Fruit fly (Drosophila melanogaster) whole organism, embryonic: ENCODE results near the gene mas.

ENCODE experiments used
- CG10565 ChIP-seq: fragments of 200-800 bp; sonication (Bioruptor generic); optimal IDR thresholded peaks from 3 replicates; lab custom pipeline; 2016; ENCODE audit warnings: missing biosample characterization, mild to moderate bottlenecking, missing genetic modification characterization
- CG12219 ChIP-seq: fragments of 200-800 bp; sonication (Bioruptor generic); optimal IDR thresholded peaks from 3 replicates; lab custom pipeline; 2018; ENCODE audit warnings: missing biosample characterization, mild to moderate bottlenecking, missing genetic modification characterization
- CG12236 ChIP-seq: fragments of 200-800 bp; sonication (Bioruptor generic); optimal IDR thresholded peaks from 2 replicates; lab custom pipeline; 2016; ENCODE audit warnings: missing biosample characterization, missing genetic modification characterization
- CG17186 ChIP-seq: fragments of 200-800 bp; sonication (Bioruptor generic); optimal IDR thresholded peaks from 3 replicates; lab custom pipeline; 2017; ENCODE audit warnings: missing biosample characterization, missing genetic modification reagents, missing genetic modification characterization
- CG17385 ChIP-seq: fragments of 200-800 bp; sonication (Bioruptor generic); optimal IDR thresholded peaks from 3 replicates; lab custom pipeline; 2018; ENCODE audit warnings: missing biosample characterization, mild to moderate bottlenecking, missing genetic modification characterization
- CG17912 ChIP-seq: fragments of 200-800 bp; sonication (Bioruptor generic); optimal IDR thresholded peaks from 2 replicates; lab custom pipeline; 2018; ENCODE audit warnings: missing biosample characterization, mild to moderate bottlenecking, missing genetic modification characterization
- CG18476 ChIP-seq: fragments of 200-800 bp; sonication (Bioruptor generic); optimal IDR thresholded peaks from 2 replicates; lab custom pipeline; 2016; ENCODE audit warnings: missing biosample characterization, mild to moderate bottlenecking, missing genetic modification characterization
- CG18764 ChIP-seq: fragments of 200-800 bp; sonication (Bioruptor generic); optimal IDR thresholded peaks from 3 replicates; lab custom pipeline; 2016; ENCODE audit warnings: missing biosample characterization, missing genetic modification characterization
- CG30403 ChIP-seq: fragments of 200-800 bp; sonication (Bioruptor generic); optimal IDR thresholded peaks from 3 replicates; lab custom pipeline; 2016; ENCODE audit warnings: missing biosample characterization, missing genetic modification characterization
- CG31388 ChIP-seq: fragments of 200-800 bp; sonication (Bioruptor generic); optimal IDR thresholded peaks from 2 replicates; lab custom pipeline; 2016; ENCODE audit warnings: missing biosample characterization, missing genetic modification characterization
- CG32532 ChIP-seq: fragments of 200-800 bp; sonication (Bioruptor generic); IDR thresholded peaks from 2 replicates; pipeline ENCODE4 v1.3.6; 2022; ENCODE audit warnings: missing biosample characterization, missing genetic modification characterization
- CG3407 ChIP-seq: fragments of 200-800 bp; sonication (Bioruptor generic); optimal IDR thresholded peaks from 2 replicates; lab custom pipeline; 2018; ENCODE audit warnings: missing biosample characterization, mild to moderate bottlenecking, missing genetic modification characterization
- CG34422 ChIP-seq: fragments of 200-800 bp; sonication (Bioruptor generic); IDR thresholded peaks from 3 replicates; pipeline ENCODE4 v1.3.6; 2022; ENCODE audit warnings: missing biosample characterization, missing genetic modification characterization
- CG42726 ChIP-seq: fragments of 200-800 bp; sonication (Bioruptor generic); IDR thresholded peaks from 2 replicates; pipeline ENCODE4 v1.3.6; 2022; ENCODE audit warnings: missing biosample characterization, missing genetic modification characterization; ENCODE audit not compliant: partially characterized antibody
- CG4617 ChIP-seq: fragments of 200-800 bp; sonication (Bioruptor generic); optimal IDR thresholded peaks from 3 replicates; lab custom pipeline; 2016; ENCODE audit warnings: missing biosample characterization, missing genetic modification characterization, borderline replicate concordance
- CG7963 ChIP-seq: fragments of 200-800 bp; sonication (Bioruptor generic); IDR thresholded peaks from 3 replicates; pipeline ENCODE4 v1.3.6; 2022; ENCODE audit warnings: missing biosample characterization, missing genetic modification characterization; ENCODE audit not compliant: partially characterized antibody
- CG8359 ChIP-seq: fragments of 200-800 bp; sonication (Bioruptor generic); optimal IDR thresholded peaks from 2 replicates; lab custom pipeline; 2017; ENCODE audit warnings: missing biosample characterization, mild to moderate bottlenecking, missing genetic modification characterization, borderline replicate concordance
- CG9797 ChIP-seq: fragments of 200-800 bp; sonication (Bioruptor generic); optimal IDR thresholded peaks from 3 replicates; lab custom pipeline; 2018; ENCODE audit warnings: missing biosample characterization, mild to moderate bottlenecking, missing genetic modification characterization
- CG9932 ChIP-seq: fragments of 200-800 bp; sonication (Bioruptor generic); IDR thresholded peaks from 2 replicates; pipeline ENCODE4 v1.3.6; 2022; ENCODE audit warnings: missing biosample characterization, missing genetic modification characterization
- CHES-1-like ChIP-seq: fragments of 200-800 bp; sonication (Bioruptor generic); optimal IDR thresholded peaks from 2 replicates; lab custom pipeline; 2016; ENCODE audit warnings: missing biosample characterization, missing genetic modification characterization
- E2f2 ChIP-seq: fragments of 200-800 bp; sonication (Bioruptor generic); IDR thresholded peaks from 2 replicates; pipeline ENCODE4 v1.3.6; 2022; ENCODE audit warnings: missing biosample characterization, missing genetic modification characterization
- Fer1 ChIP-seq: fragments of 200-800 bp; sonication (Bioruptor generic); optimal IDR thresholded peaks from 2 replicates; lab custom pipeline; 2017; ENCODE audit warnings: missing biosample characterization, mild to moderate bottlenecking, missing genetic modification characterization
- Hr51 ChIP-seq, 2 experiments: fragments of 200-800 bp; sonication (Bioruptor generic); optimal IDR thresholded peaks; 2 replicates in 1 of 2; 3 replicates in 1 of 2; lab custom pipeline; 2016 to 2018; ENCODE audit warnings: missing biosample characterization in 2 of 2, missing genetic modification characterization in 2 of 2, mild to moderate bottlenecking in 1 of 2, moderate library complexity in 1 of 2
- Myb ChIP-seq: fragments of 200-800 bp; sonication (Bioruptor generic); optimal IDR thresholded peaks from 2 replicates; lab custom pipeline; 2016; ENCODE audit warnings: missing biosample characterization, missing genetic modification characterization
- Pdp1 ChIP-seq, 2 experiments: fragments of 200-800 bp; sonication (Bioruptor generic); optimal IDR thresholded peaks; 3 replicates each; lab custom pipeline; 2016; ENCODE audit warnings: missing biosample characterization in 2 of 2, missing genetic modification characterization in 2 of 2, mild to moderate bottlenecking in 1 of 2, moderate library complexity in 1 of 2
- Rfx ChIP-seq: fragments of 200-800 bp; sonication (Bioruptor generic); IDR thresholded peaks from 2 replicates; pipeline ENCODE4 v1.3.6; 2022; ENCODE audit warnings: missing biosample characterization, missing genetic modification characterization
- YL-1 ChIP-seq: fragments of 200-800 bp; sonication (Bioruptor generic); optimal IDR thresholded peaks from 3 replicates; lab custom pipeline; 2017; ENCODE audit warnings: missing biosample characterization, mild to moderate bottlenecking, missing genetic modification characterization
- bsh ChIP-seq, 2 experiments: fragments of 200-800 bp; sonication (Bioruptor generic); optimal IDR thresholded peaks; 2 replicates each; lab custom pipeline; 2017 to 2018; ENCODE audit warnings: mild to moderate bottlenecking in 2 of 2, missing biosample characterization in 2 of 2, missing genetic modification characterization in 2 of 2, moderate library complexity in 1 of 2
- chm ChIP-seq: fragments of 200-800 bp; sonication (Bioruptor generic); IDR thresholded peaks from 2 replicates; pipeline ENCODE4 v1.3.6; 2022; ENCODE audit warnings: missing biosample characterization, missing genetic modification characterization
- crol ChIP-seq: fragments of 200-800 bp; sonication (Bioruptor generic); IDR thresholded peaks from 2 replicates; pipeline ENCODE4 v1.3.6; 2022; ENCODE audit warnings: missing biosample characterization, missing genetic modification characterization
- disco-r ChIP-seq: fragments of 200-800 bp; sonication (Bioruptor generic); optimal IDR thresholded peaks from 2 replicates; lab custom pipeline; 2016; ENCODE audit warnings: missing biosample characterization, missing genetic modification characterization
- dpn ChIP-seq, 2 experiments: fragments of 200-800 bp; sonication (Bioruptor generic); optimal IDR thresholded peaks; 3 replicates each; lab custom pipeline; 2016; ENCODE audit warnings: missing biosample characterization in 2 of 2, missing genetic modification characterization in 2 of 2
- fu2 ChIP-seq: fragments of 200-800 bp; sonication (Bioruptor generic); optimal IDR thresholded peaks from 2 replicates; lab custom pipeline; 2016; ENCODE audit warnings: missing biosample characterization, missing genetic modification characterization
- gcm2 ChIP-seq: fragments of 200-800 bp; sonication (Bioruptor generic); optimal IDR thresholded peaks from 2 replicates; lab custom pipeline; 2016; ENCODE audit warnings: missing biosample characterization, missing genetic modification characterization
- her ChIP-seq: fragments of 200-800 bp; sonication (Bioruptor generic); optimal IDR thresholded peaks from 2 replicates; lab custom pipeline; 2016; ENCODE audit warnings: missing biosample characterization, missing genetic modification characterization
- hkb ChIP-seq, 2 experiments: fragments of 200-800 bp in 1 of 2; fragments of >200 bp in 1 of 2; sonication (Bioruptor generic) in 1 of 2; IDR thresholded peaks in 1 of 2; optimal IDR thresholded peaks in 1 of 2; 2 replicates each; pipeline versions ENCODE4 v1.3.6 to Lab custom; 2017 to 2022; ENCODE audit warnings: missing biosample characterization in 1 of 2, missing genetic modification characterization in 1 of 2
- jumu ChIP-seq: fragments of 200-800 bp; sonication (Bioruptor generic); optimal IDR thresholded peaks from 3 replicates; lab custom pipeline; 2016; ENCODE audit warnings: missing biosample characterization, missing genetic modification characterization
- kni ChIP-seq: fragments of 200-800 bp; sonication (Bioruptor generic); optimal IDR thresholded peaks from 3 replicates; lab custom pipeline; 2017; ENCODE audit warnings: mild to moderate bottlenecking, missing biosample characterization, missing genetic modification reagents, missing genetic modification characterization
- lab ChIP-seq: fragments of 200-800 bp; sonication (Bioruptor generic); optimal IDR thresholded peaks from 3 replicates; lab custom pipeline; 2017; ENCODE audit warnings: missing biosample characterization, missing genetic modification characterization, mild to moderate bottlenecking, moderate library complexity, missing genetic modification reagents
- mirr ChIP-seq: fragments of 200-800 bp; sonication (Bioruptor generic); optimal IDR thresholded peaks from 3 replicates; lab custom pipeline; 2018; ENCODE audit warnings: missing biosample characterization, mild to moderate bottlenecking, missing genetic modification characterization
- pzg ChIP-seq: fragments of 200-800 bp; sonication (Bioruptor generic); optimal IDR thresholded peaks from 3 replicates; lab custom pipeline; 2018; ENCODE audit warnings: missing biosample characterization, mild to moderate bottlenecking, missing genetic modification characterization, moderate library complexity
- repo ChIP-seq: fragments of 200-800 bp; sonication (Bioruptor generic); optimal IDR thresholded peaks from 2 replicates; lab custom pipeline; 2016; ENCODE audit warnings: missing biosample characterization, missing genetic modification characterization
- stc ChIP-seq: fragments of 200-800 bp; sonication (Bioruptor generic); IDR thresholded peaks from 2 replicates; pipeline ENCODE4 v1.3.6; 2022; ENCODE audit warnings: missing biosample characterization, missing genetic modification characterization
- toy ChIP-seq: fragments of 200-800 bp; sonication (Bioruptor generic); IDR thresholded peaks from 2 replicates; pipeline ENCODE4 v1.3.6; 2022; ENCODE audit warnings: missing biosample characterization, missing genetic modification characterization
- wek ChIP-seq: fragments of 200-800 bp; sonication (Bioruptor generic); optimal IDR thresholded peaks from 3 replicates; lab custom pipeline; 2018; ENCODE audit warnings: missing biosample characterization, mild to moderate bottlenecking, missing genetic modification characterization, moderate library complexity
- wor ChIP-seq: fragments of 200-800 bp; sonication (Bioruptor generic); IDR thresholded peaks from 2 replicates; pipeline ENCODE4 v1.3.6; 2022; ENCODE audit warnings: missing biosample characterization, missing genetic modification characterization
- yki ChIP-seq: fragments of >200 bp; optimal IDR thresholded peaks from 3 replicates; lab custom pipeline; 2018

The mas gene

DNA sequence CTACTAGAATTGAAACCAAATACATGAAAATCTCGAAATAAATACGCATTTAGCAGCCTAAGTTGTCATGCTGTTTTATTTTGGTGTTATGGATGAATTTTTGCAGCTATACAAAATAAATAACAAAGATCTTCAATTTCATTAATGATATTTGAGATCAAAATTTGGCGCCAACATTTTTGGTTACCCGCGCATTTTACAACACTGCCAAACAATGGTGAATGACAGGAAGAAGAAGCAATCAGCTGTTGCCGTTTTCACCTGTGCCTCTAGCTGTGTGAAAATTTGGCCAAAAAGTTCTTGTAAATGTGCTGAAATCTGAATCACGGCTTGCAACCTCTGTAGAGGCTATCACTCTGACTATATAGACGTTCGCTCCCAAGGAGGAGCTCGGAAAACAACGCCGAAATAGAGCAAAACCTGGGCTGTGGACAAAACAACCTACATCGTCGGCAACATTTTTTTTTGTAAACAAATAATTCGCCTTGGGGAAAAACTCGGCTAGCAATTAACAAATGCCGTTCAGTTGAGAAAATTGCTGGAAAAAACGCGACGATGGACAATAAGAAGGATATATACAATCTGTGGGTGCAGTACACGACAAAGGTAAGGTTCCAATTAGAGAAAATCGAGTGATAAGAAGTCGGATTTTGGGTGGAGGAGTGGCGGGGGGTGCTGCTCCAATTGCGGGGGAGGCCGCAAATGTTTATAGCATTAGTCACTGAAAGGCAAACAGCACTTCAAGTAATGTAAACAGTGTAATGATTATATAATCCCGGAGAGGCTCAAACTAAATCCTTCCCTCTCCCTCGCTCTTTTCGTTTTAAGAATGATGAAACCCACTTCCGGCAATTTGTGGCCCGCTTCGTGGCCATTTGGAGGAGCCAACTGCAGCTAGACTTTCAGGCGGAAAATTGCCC, 26.7 kb upstream of the mas start, which contains the start of gene CG43367 (continued):
- no peak for TF ChIP-seq Hr51 (GFP tag; optimal IDR thresholded peaks at IDR 0.05; lab: Kevin White, UChicago)
- 0 out of 2 replicates have a peak, but pooled peaks have one; percentile 29 for TF ChIP-seq CG42726 (GFP tag; lab: Robert Waterston, UW)
- TF ChIP-seq CG18764 (GFP tag; lab: Kevin White, UChicago), result no peak
- peak; percentile 57 for TF ChIP-seq CG3407 (GFP tag; lab: Kevin White, UChicago)
- no peak for TF ChIP-seq gcm2 (GFP tag; lab: Kevin White, UChicago)
- peak in 1 of 2 experiments; percentile 93 for TF ChIP-seq Pdp1 (GFP tag; optimal IDR thresholded peaks at IDR 0.05; lab: Kevin White, UChicago)
- TF ChIP-seq CG9932 (GFP tag; lab: Robert Waterston, UW), result peak; percentile 38
- TF ChIP-seq CG17912 (GFP tag; lab: Kevin White, UChicago), result peak; percentile 22
- no peak for TF ChIP-seq repo
- no peak for TF ChIP-seq wek (GFP tag; lab: Kevin White, UChicago)
- peak; percentile 15 for TF ChIP-seq CG17186
- TF ChIP-seq pzg, result peak; percentile 82
- no peak for TF ChIP-seq mirr
- no peak for TF ChIP-seq toy (GFP tag; lab: Robert Waterston, UW)
- peak; percentile 99 for TF ChIP-seq CG17385 (GFP tag; lab: Kevin White, UChicago)
- no peak for TF ChIP-seq her (GFP tag; lab: Kevin White, UChicago)
- TF ChIP-seq CG32532 (GFP tag; lab: Robert Waterston, UW), result peak; percentile 32; the same call in 1 of the 2 replicates
- TF ChIP-seq disco-r (GFP tag; lab: Kevin White, UChicago), result no peak
- TF ChIP-seq CG31388, result no peak
- no peak for TF ChIP-seq CG10565
- TF ChIP-seq CG30403 (GFP tag; lab: Kevin White, UChicago), result no peak
- no peak for TF ChIP-seq CG12236
- no peak for TF ChIP-seq hkb (optimal IDR thresholded peaks at IDR 0.05; lab: Kevin White, UChicago)
- peak; percentile 26; the same call in 1 of the 2 replicates for TF ChIP-seq hkb (GFP tag; IDR thresholded peaks at IDR 0.05; lab: Robert Waterston, UW)
- TF ChIP-seq chm (GFP tag; lab: Robert Waterston, UW), result 0 out of 2 replicates have a peak, but pooled peaks have one; percentile 11
- TF ChIP-seq kni, result peak; percentile 60
- peak; percentile 90 for TF ChIP-seq crol (GFP tag; lab: Robert Waterston, UW)
- no peak for TF ChIP-seq CG12219 (GFP tag; lab: Kevin White, UChicago)
- no peak for TF ChIP-seq CG7963 (GFP tag; lab: Robert Waterston, UW)
- no peak for TF ChIP-seq CG18476 (GFP tag; lab: Kevin White, UChicago)
- peak; percentile 4 for TF ChIP-seq fu2 (GFP tag; lab: Kevin White, UChicago)
- peak; percentile 39 for TF ChIP-seq lab (GFP tag; lab: Kevin White, UChicago)
- TF ChIP-seq bsh (GFP tag; optimal IDR thresholded peaks at IDR 0.05; lab: Kevin White, UChicago), result no peak
- no peak for TF ChIP-seq jumu
- no peak for TF ChIP-seq CG8359 (GFP tag; lab: Kevin White, UChicago)
- TF ChIP-seq Fer1 (GFP tag; lab: Kevin White, UChicago), result no peak
- peak; percentile 67 for TF ChIP-seq Rfx (GFP tag; lab: Robert Waterston, UW)
- peak; percentile 97 for TF ChIP-seq E2f2 (GFP tag; lab: Robert Waterston, UW)
- no peak for TF ChIP-seq wor
- no peak for TF ChIP-seq yki (lab: Kevin White, UChicago)
- peak; percentile 0 for TF ChIP-seq CG9797
- TF ChIP-seq YL-1 (GFP tag; lab: Kevin White, UChicago), result peak; percentile 45
- peak; percentile 29 for TF ChIP-seq CG4617 (GFP tag; lab: Kevin White, UChicago)
- peak in 1 of 2 experiments; percentile 40 for TF ChIP-seq dpn (GFP tag; optimal IDR thresholded peaks at IDR 0.05; lab: Kevin White, UChicago)
- TF ChIP-seq CHES-1-like (GFP tag; lab: Kevin White, UChicago), result peak; percentile 11
- TF ChIP-seq Myb, result peak; percentile 45
- TF ChIP-seq CG34422 (GFP tag; lab: Robert Waterston, UW), result peak; percentile 29; the same call in 1 of the 3 replicates
- peak; percentile 11; the same call in 1 of the 2 replicates for TF ChIP-seq stc (GFP tag; lab: Robert Waterston, UW)
